Worm (Caenorhabditis elegans) whole organism, mixed stage, embryonic: ENCODE results near the gene smcl-1.

Experiments
- blmp-1 ChIP-seq: fragments of 150-350 bp; optimal IDR thresholded peaks from 2 replicates; lab custom pipeline; 2014; ENCODE audit warnings: missing biosample characterization, missing genetic modification characterization
- ces-1 ChIP-seq: fragments of 150-350 bp; optimal IDR thresholded peaks from 2 replicates; lab custom pipeline; 2014; ENCODE audit warnings: missing biosample characterization, missing genetic modification reagents, missing genetic modification characterization
- cnd-1 ChIP-seq: fragments of 200-800 bp; sonication (Bioruptor generic); optimal IDR thresholded peaks from 2 replicates; lab custom pipeline; 2018; ENCODE audit warnings: mild to moderate bottlenecking, missing genetic modification characterization, missing compliant biosample characterization
- elt-1 ChIP-seq: sonication (generic microtip); optimal IDR thresholded peaks from 2 replicates; lab custom pipeline; 2017; ENCODE audit warnings: missing genetic modification characterization, mild to moderate bottlenecking, missing compliant biosample characterization, antibody characterized with exemption, moderate library complexity, borderline replicate concordance; ENCODE audit not compliant: insufficient read depth
- lsy-2 ChIP-seq: fragments of 150-350 bp; optimal IDR thresholded peaks from 2 replicates; lab custom pipeline; 2014; ENCODE audit warnings: missing biosample characterization, missing genetic modification characterization
- mab-5 ChIP-seq: fragments of 150-350 bp; optimal IDR thresholded peaks from 2 replicates; lab custom pipeline; 2014; ENCODE audit warnings: missing biosample characterization, missing genetic modification characterization
- nhr-12 ChIP-seq: fragments of 150-350 bp; optimal IDR thresholded peaks from 2 replicates; lab custom pipeline; 2014; ENCODE audit warnings: missing biosample characterization, missing genetic modification characterization
- pha-4 ChIP-seq: fragments of 150-350 bp; optimal IDR thresholded peaks from 2 replicates; lab custom pipeline; 2018; ENCODE audit warnings: missing biosample characterization, missing genetic modification reagents, missing genetic modification characterization
- snpc-4 ChIP-seq: fragments of 150-350 bp; optimal IDR thresholded peaks from 2 replicates; lab custom pipeline; 2014; ENCODE audit warnings: missing biosample characterization, missing genetic modification characterization
- unc-39 ChIP-seq: fragments of 150-350 bp; optimal IDR thresholded peaks from 2 replicates; lab custom pipeline; 2014; ENCODE audit warnings: missing biosample characterization, missing genetic modification characterization
- ztf-11 ChIP-seq: fragments of 150-350 bp; optimal IDR thresholded peaks from 2 replicates; lab custom pipeline; 2014; ENCODE audit warnings: missing biosample characterization, missing genetic modification characterization

DNA sequence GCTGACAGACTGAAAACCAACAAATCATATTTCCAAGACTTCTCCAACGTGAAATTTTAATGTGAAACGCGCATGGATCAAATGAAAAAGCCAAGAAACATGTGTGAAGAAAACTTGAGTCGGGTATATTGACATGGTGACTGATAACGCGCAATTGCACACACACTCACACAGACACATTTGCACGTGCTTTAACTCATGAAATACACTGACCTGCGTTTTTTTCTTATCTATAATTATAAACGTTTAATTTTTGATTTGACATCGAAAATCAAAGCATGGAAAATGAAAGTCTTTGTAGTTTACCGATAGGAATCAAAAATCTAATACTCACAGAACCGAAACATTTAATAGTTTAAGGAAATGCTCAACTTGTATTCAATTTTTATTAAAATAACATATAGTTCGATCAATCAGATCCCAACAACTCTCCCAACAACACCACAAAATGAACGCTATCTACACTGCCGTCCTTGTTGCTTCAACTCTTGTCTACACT, 45.4 kb downstream of the smcl-1 start, which contains the start of gene nspa-9:
- TF ChIP-seq pha-4 = no peak
- TF ChIP-seq ces-1 (GFP tag; lab: Kevin White, UChicago) = no peak
- TF ChIP-seq nhr-12 (tag; lab: Kevin White, UChicago) = no peak
- TF ChIP-seq blmp-1 (tag; lab: Kevin White, UChicago) = no peak
- TF ChIP-seq mab-5 (tag; lab: Kevin White, UChicago) = no peak
- TF ChIP-seq cnd-1 (tag; lab: Kevin White, UChicago) = no peak
- no peak for TF ChIP-seq elt-1 (tag; lab: Kevin White, UChicago)
- no peak for TF ChIP-seq ztf-11
- TF ChIP-seq snpc-4 (tag; lab: Kevin White, UChicago) = no peak
- no peak for TF ChIP-seq lsy-2 (tag; lab: Kevin White, UChicago)
- no peak for TF ChIP-seq unc-39 (tag; lab: Kevin White, UChicago)
